Fruit fly (Drosophila melanogaster) whole organism, embryonic: Measurements from ENCODE around the gene nonC.
A peak's percentile ranks its signal among the peaks of the same experiment; 100 is the strongest.

Experiments used
- CG10366 ChIP-seq: fragments of 200-800 bp; sonication (Bioruptor generic); IDR thresholded peaks from 2 replicates; pipeline ENCODE4 v1.3.6; 2022; ENCODE audit warnings: missing biosample characterization, missing genetic modification characterization
- CG11085 ChIP-seq: fragments of 200-800 bp; sonication (Bioruptor generic); IDR thresholded peaks from 2 replicates; pipeline ENCODE4 v1.3.6; 2022; ENCODE audit warnings: missing biosample characterization, missing genetic modification characterization
- CG11696 ChIP-seq: fragments of 200-800 bp; sonication (Bioruptor generic); IDR thresholded peaks from 2 replicates; pipeline ENCODE4 v1.3.6; 2022; ENCODE audit warnings: missing biosample characterization, missing genetic modification characterization
- CG12071 ChIP-seq: fragments of 200-800 bp; sonication (Bioruptor generic); optimal IDR thresholded peaks from 3 replicates; lab custom pipeline; 2018; ENCODE audit warnings: missing biosample characterization, mild to moderate bottlenecking, missing genetic modification characterization
- CG12391 ChIP-seq: fragments of 200-800 bp; sonication (Bioruptor generic); optimal IDR thresholded peaks from 3 replicates; lab custom pipeline; 2018; ENCODE audit warnings: missing biosample characterization, mild to moderate bottlenecking, missing genetic modification characterization, moderate library complexity
- CG12744 ChIP-seq: fragments of 200-800 bp; sonication (Bioruptor generic); optimal IDR thresholded peaks from 2 replicates; lab custom pipeline; 2016; ENCODE audit warnings: missing biosample characterization, missing genetic modification characterization
- CG12769 ChIP-seq: fragments of 200-800 bp; sonication (Bioruptor generic); optimal IDR thresholded peaks from 2 replicates; lab custom pipeline; 2019; ENCODE audit warnings: missing biosample characterization, mild to moderate bottlenecking, missing genetic modification characterization, moderate library complexity
- CG13296 ChIP-seq: fragments of 200-800 bp; sonication (Bioruptor generic); optimal IDR thresholded peaks from 3 replicates; lab custom pipeline; 2018; ENCODE audit warnings: missing biosample characterization, mild to moderate bottlenecking, missing genetic modification characterization
- CG13424 ChIP-seq: fragments of 200-800 bp; sonication (Bioruptor generic); optimal IDR thresholded peaks from 2 replicates; lab custom pipeline; 2019; ENCODE audit warnings: missing biosample characterization, mild to moderate bottlenecking, missing genetic modification characterization, moderate library complexity
- CG15269 ChIP-seq: fragments of 200-800 bp; sonication (Bioruptor generic); optimal IDR thresholded peaks from 2 replicates; lab custom pipeline; 2018; ENCODE audit warnings: missing biosample characterization, mild to moderate bottlenecking, missing genetic modification characterization, moderate library complexity
- CG2678 ChIP-seq: fragments of 200-800 bp; sonication (Bioruptor generic); optimal IDR thresholded peaks from 3 replicates; lab custom pipeline; 2019; ENCODE audit warnings: missing biosample characterization, mild to moderate bottlenecking, missing genetic modification characterization, moderate library complexity
- CG31224 ChIP-seq: fragments of 200-800 bp; sonication (Bioruptor generic); IDR thresholded peaks from 2 replicates; pipeline ENCODE4 v1.3.6; 2022; ENCODE audit warnings: missing biosample characterization, missing genetic modification characterization
- CG3281 ChIP-seq: fragments of 200-800 bp; sonication (Bioruptor generic); optimal IDR thresholded peaks from 3 replicates; lab custom pipeline; 2017; ENCODE audit warnings: missing biosample characterization, mild to moderate bottlenecking, missing genetic modification characterization
- CG4282 ChIP-seq: fragments of 200-800 bp; sonication (Bioruptor generic); optimal IDR thresholded peaks from 2 replicates; lab custom pipeline; 2016; ENCODE audit warnings: missing biosample characterization, missing genetic modification characterization
- CG5953 ChIP-seq: fragments of 200-800 bp; sonication (Bioruptor generic); IDR thresholded peaks from 2 replicates; pipeline ENCODE4 v1.3.6; 2022; ENCODE audit warnings: missing biosample characterization, missing genetic modification characterization
- CG6689 ChIP-seq: fragments of 200-800 bp; sonication (Bioruptor generic); IDR thresholded peaks from 2 replicates; pipeline ENCODE4 v1.3.6; 2022; ENCODE audit warnings: missing biosample characterization, missing genetic modification characterization
- CG6813 ChIP-seq: fragments of 200-800 bp; sonication (Bioruptor generic); optimal IDR thresholded peaks from 2 replicates; lab custom pipeline; 2017; ENCODE audit warnings: missing biosample characterization, missing genetic modification characterization, mild to moderate bottlenecking, moderate library complexity, missing genetic modification reagents
- CG8290 ChIP-seq, 3 experiments: fragments of 200-800 bp; sonication (Bioruptor generic); optimal IDR thresholded peaks; 2 replicates each; lab custom pipeline; 2016 to 2019; ENCODE audit warnings: missing biosample characterization in 3 of 3, missing genetic modification characterization in 3 of 3, mild to moderate bottlenecking in 2 of 3, moderate library complexity in 1 of 3
- CG8924 ChIP-seq: fragments of 200-800 bp; optimal IDR thresholded peaks from 3 replicates; lab custom pipeline; 2019; ENCODE audit warnings: missing biosample characterization, mild to moderate bottlenecking, missing genetic modification characterization, moderate library complexity
- CG9609 ChIP-seq: fragments of 200-800 bp; sonication (Bioruptor generic); optimal IDR thresholded peaks from 3 replicates; lab custom pipeline; 2016; ENCODE audit warnings: missing biosample characterization, missing genetic modification characterization
- Fer1 ChIP-seq: fragments of 200-800 bp; sonication (Bioruptor generic); optimal IDR thresholded peaks from 2 replicates; lab custom pipeline; 2017; ENCODE audit warnings: missing biosample characterization, mild to moderate bottlenecking, missing genetic modification characterization
- Hr39 ChIP-seq: fragments of >200 bp; optimal IDR thresholded peaks from 2 replicates; lab custom pipeline; 2017
- Hr51 ChIP-seq, 2 experiments: fragments of 200-800 bp; sonication (Bioruptor generic); optimal IDR thresholded peaks; 2 replicates in 1 of 2; 3 replicates in 1 of 2; lab custom pipeline; 2016 to 2018; ENCODE audit warnings: missing biosample characterization in 2 of 2, missing genetic modification characterization in 2 of 2, mild to moderate bottlenecking in 1 of 2, moderate library complexity in 1 of 2
- Med ChIP-seq: fragments of 200-800 bp; sonication (Bioruptor generic); peaks from one replicate; lab custom pipeline; 2016; ENCODE audit warnings: missing biosample characterization, missing genetic modification characterization, mild to moderate bottlenecking, inconsistent platforms, moderate library complexity
- Nf-YB ChIP-seq: fragments of 200-800 bp; sonication (Bioruptor generic); optimal IDR thresholded peaks from 3 replicates; lab custom pipeline; 2019; ENCODE audit warnings: missing biosample characterization, mild to moderate bottlenecking, missing genetic modification characterization, moderate library complexity
- NfI ChIP-seq: fragments of 200-800 bp; sonication (Bioruptor generic); optimal IDR thresholded peaks from 3 replicates; lab custom pipeline; 2018; ENCODE audit warnings: missing biosample characterization, mild to moderate bottlenecking, missing genetic modification characterization, moderate library complexity
- Ptx1 ChIP-seq: fragments of 200-800 bp; sonication (Bioruptor generic); IDR thresholded peaks from 2 replicates; pipeline ENCODE4 v1.3.6; 2022; ENCODE audit warnings: missing biosample characterization, missing genetic modification characterization
- Rx ChIP-seq: fragments of 200-800 bp; sonication (Bioruptor generic); IDR thresholded peaks from 2 replicates; pipeline ENCODE4 v1.3.6; 2022; ENCODE audit warnings: missing biosample characterization, missing genetic modification characterization
- Side ChIP-seq: fragments of 200-800 bp; sonication (Bioruptor generic); optimal IDR thresholded peaks from 2 replicates; lab custom pipeline; 2016; ENCODE audit warnings: missing biosample characterization, missing genetic modification characterization
- Tbp ChIP-seq: fragments of >200 bp; optimal IDR thresholded peaks from 2 replicates; lab custom pipeline; 2018; ENCODE audit warnings: missing biosample characterization, missing genetic modification characterization
- ac ChIP-seq: fragments of 200-800 bp; sonication (Bioruptor generic); optimal IDR thresholded peaks from 3 replicates; lab custom pipeline; 2017; ENCODE audit warnings: missing biosample characterization, mild to moderate bottlenecking, missing genetic modification characterization
- bab2 ChIP-seq: fragments of 200-800 bp; sonication (Bioruptor generic); optimal IDR thresholded peaks from 2 replicates; lab custom pipeline; 2016; ENCODE audit warnings: missing biosample characterization, missing genetic modification characterization
- chinmo ChIP-seq: fragments of 200-800 bp; sonication (Bioruptor generic); IDR thresholded peaks from 4 replicates; pipeline ENCODE4 v1.3.6; 2022; ENCODE audit warnings: missing biosample characterization, missing genetic modification characterization; ENCODE audit not compliant: partially characterized antibody
- corto ChIP-seq: fragments of 200-800 bp; sonication (Bioruptor generic); optimal IDR thresholded peaks from 2 replicates; lab custom pipeline; 2016; ENCODE audit warnings: missing biosample characterization, mild to moderate bottlenecking, missing genetic modification characterization, moderate library complexity
- dysf ChIP-seq: fragments of 200-800 bp; sonication (Bioruptor generic); IDR thresholded peaks from 3 replicates; pipeline ENCODE4 v1.3.6; 2022; ENCODE audit warnings: missing biosample characterization, missing genetic modification characterization
- en ChIP-seq: fragments of 200-800 bp; sonication (Bioruptor generic); optimal IDR thresholded peaks from 2 replicates; lab custom pipeline; 2016; ENCODE audit warnings: missing biosample characterization, missing genetic modification characterization
- ewg ChIP-seq: fragments of 200-800 bp; sonication (Bioruptor generic); optimal IDR thresholded peaks from 3 replicates; lab custom pipeline; 2017; ENCODE audit warnings: mild to moderate bottlenecking, missing biosample characterization, missing genetic modification reagents, missing genetic modification characterization
- fd96Cb ChIP-seq: fragments of 200-800 bp; sonication (Bioruptor generic); optimal IDR thresholded peaks from 2 replicates; lab custom pipeline; 2018; ENCODE audit warnings: missing biosample characterization, mild to moderate bottlenecking, missing genetic modification characterization, moderate library complexity
- hth ChIP-seq: fragments of >200 bp; optimal IDR thresholded peaks from 2 replicates; lab custom pipeline; 2017; ENCODE audit warnings: inconsistent platforms
- mirr ChIP-seq: fragments of 200-800 bp; sonication (Bioruptor generic); optimal IDR thresholded peaks from 3 replicates; lab custom pipeline; 2018; ENCODE audit warnings: missing biosample characterization, mild to moderate bottlenecking, missing genetic modification characterization
- nmo ChIP-seq: fragments of 200-800 bp; sonication (Bioruptor generic); optimal IDR thresholded peaks from 2 replicates; lab custom pipeline; 2018; ENCODE audit warnings: missing biosample characterization, mild to moderate bottlenecking, missing genetic modification characterization, moderate library complexity
- org-1 ChIP-seq: fragments of 200-800 bp; sonication (Bioruptor generic); optimal IDR thresholded peaks from 2 replicates; lab custom pipeline; 2017; ENCODE audit warnings: missing biosample characterization, missing genetic modification characterization
- ro ChIP-seq: fragments of 200-800 bp; sonication (Bioruptor generic); IDR thresholded peaks from 2 replicates; pipeline ENCODE4 v1.3.6; 2022; ENCODE audit warnings: missing biosample characterization, missing genetic modification characterization
- sens ChIP-seq: fragments of 200-800 bp; sonication (Bioruptor generic); peaks from one replicate; lab custom pipeline; 2016; ENCODE audit warnings: missing biosample characterization, missing genetic modification characterization
- seq ChIP-seq: fragments of 200-800 bp; sonication (Bioruptor generic); IDR thresholded peaks from 2 replicates; pipeline ENCODE4 v1.3.6; 2022; ENCODE audit warnings: missing biosample characterization, missing genetic modification characterization
- slbo ChIP-seq: fragments of 200-800 bp; sonication (Bioruptor generic); IDR thresholded peaks from 2 replicates; pipeline ENCODE4 v1.3.6; 2022; ENCODE audit warnings: missing biosample characterization, missing genetic modification characterization
- so ChIP-seq: fragments of 200-800 bp; sonication (Bioruptor generic); IDR thresholded peaks from 3 replicates; pipeline ENCODE4 v1.3.6; 2022; ENCODE audit warnings: missing biosample characterization, missing genetic modification characterization
- sug ChIP-seq: fragments of 200-800 bp; optimal IDR thresholded peaks from 2 replicates; lab custom pipeline; 2019; ENCODE audit warnings: missing biosample characterization, mild to moderate bottlenecking, missing genetic modification characterization, moderate library complexity
- trem ChIP-seq: fragments of 200-800 bp; optimal IDR thresholded peaks from 3 replicates; lab custom pipeline; 2019; ENCODE audit warnings: missing biosample characterization, mild to moderate bottlenecking, missing genetic modification characterization, moderate library complexity
- yki ChIP-seq: fragments of >200 bp; optimal IDR thresholded peaks from 3 replicates; lab custom pipeline; 2018

Gene nonC

dm6 chrX:6799261-6800022 lies 24.9 kb upstream of the nonC start:
- peak; percentile 21 for TF ChIP-seq CG15269 (tag; lab: Kevin White, UChicago)
- TF ChIP-seq CG9609 (GFP tag; lab: Kevin White, UChicago): no peak
- TF ChIP-seq mirr: peak; percentile 10
- TF ChIP-seq dysf (GFP tag; lab: Robert Waterston, UW): no peak
- 0 out of 4 replicates have a peak, but pooled peaks have one; percentile 26 for TF ChIP-seq chinmo
- TF ChIP-seq CG4282: no peak
- peak; percentile 25 for TF ChIP-seq CG2678 (tag; lab: Kevin White, UChicago)
- TF ChIP-seq CG13424 (tag; lab: Kevin White, UChicago): peak; percentile 10
- TF ChIP-seq Nf-YB (GFP tag; lab: Kevin White, UChicago): no peak
- no peak for TF ChIP-seq NfI (GFP tag; lab: Kevin White, UChicago)
- TF ChIP-seq en (GFP tag; lab: Kevin White, UChicago): no peak
- no peak for TF ChIP-seq ewg (GFP tag; lab: Kevin White, UChicago)
- TF ChIP-seq CG12071 (GFP tag; lab: Kevin White, UChicago): peak; percentile 25
- TF ChIP-seq sug: peak; percentile 0
- no peak for TF ChIP-seq Hr39
- TF ChIP-seq CG3281: peak; percentile 10
- TF ChIP-seq CG31224: no peak
- peak; percentile 12 for TF ChIP-seq Med (GFP tag; lab: Kevin White, UChicago)
- TF ChIP-seq sens: peak; percentile 54
- no peak for TF ChIP-seq CG10366 (GFP tag; lab: Robert Waterston, UW)
- peak in 1 of 2 experiments; percentile 10 for TF ChIP-seq Hr51 (GFP tag; optimal IDR thresholded peaks at IDR 0.05; lab: Kevin White, UChicago)
- TF ChIP-seq CG13296 (GFP tag; lab: Kevin White, UChicago): peak; percentile 57
- no peak for TF ChIP-seq fd96Cb (tag; lab: Kevin White, UChicago)
- TF ChIP-seq trem (tag; lab: Kevin White, UChicago): no peak
- no peak for TF ChIP-seq bab2 (GFP tag; lab: Kevin White, UChicago)
- TF ChIP-seq CG8290 (GFP tag; optimal IDR thresholded peaks at IDR 0.05; lab: Kevin White, UChicago): no peak
- peak in 1 of 2 experiments; percentile 49 for TF ChIP-seq CG8290 (tag; optimal IDR thresholded peaks at IDR 0.05; lab: Kevin White, UChicago)

- TF ChIP-seq Side (GFP tag; lab: Kevin White, UChicago) (no peak), CG11085 (GFP tag; lab: Robert Waterston, UW) (no peak), so (GFP tag; lab: Robert Waterston, UW) (no peak), Ptx1 (peak; percentile 56; the same call in 1 of the 2 replicates), CG5953 (GFP tag; lab: Robert Waterston, UW) (0 out of 2 replicates have a peak, but pooled peaks have one; percentile 25), CG12391 (tag; lab: Kevin White, UChicago) (peak; percentile 62), Fer1 (peak; percentile 67), Rx (GFP tag; lab: Robert Waterston, UW) (peak; percentile 46; the same call in 1 of the 2 replicates), Tbp (GFP tag; lab: Kevin White, UChicago) (no peak), seq (no peak), corto (GFP tag; lab: Kevin White, UChicago) (peak; percentile 4), ac (no peak), nmo (GFP tag; lab: Kevin White, UChicago) (peak; percentile 24), CG6813 (GFP tag; lab: Kevin White, UChicago) (no peak), CG12769 (peak; percentile 58), CG8924 (tag; lab: Kevin White, UChicago) (peak; percentile 12), CG6689 (peak; percentile 48), hth (lab: Kevin White, UChicago) (no peak), ro (GFP tag; lab: Robert Waterston, UW) (no peak), CG11696 (GFP tag; lab: Robert Waterston, UW) (peak; percentile 89), slbo (GFP tag; lab: Robert Waterston, UW) (peak; percentile 32; the same call in 1 of the 2 replicates), CG12744 (GFP tag; lab: Kevin White, UChicago) (no peak), yki (lab: Kevin White, UChicago) (no peak), org-1 (GFP tag; lab: Kevin White, UChicago) (no peak)
Observed at dm6 chrX:6800726-6801296, 23.5 kb upstream of the nonC start.
